Worm (Caenorhabditis elegans) whole organism, early embryonic: ENCODE data around the gene F55C12.4.

Source experiments
- B0310.2 ChIP-seq: sonication (generic microtip); optimal IDR thresholded peaks from 2 replicates; lab custom pipeline; 2016; ENCODE audit warnings: mild to moderate bottlenecking, missing genetic modification characterization, missing compliant biosample characterization
- ama-1 ChIP-seq: fragments of 150-350 bp; optimal IDR thresholded peaks from 2 replicates; lab custom pipeline; 2014
- ceh-36 ChIP-seq: sonication (generic microtip); optimal IDR thresholded peaks from 2 replicates; lab custom pipeline; 2016; ENCODE audit warnings: missing genetic modification characterization, inconsistent platforms, missing compliant biosample characterization
- ets-7 ChIP-seq: sonication (generic microtip); optimal IDR thresholded peaks from 2 replicates; lab custom pipeline; 2016; ENCODE audit warnings: missing genotype, missing genetic modification characterization, missing compliant biosample characterization
- flt-1 ChIP-seq: fragments of 200-800 bp; sonication (Bioruptor generic); IDR thresholded peaks from 2 replicates; pipeline ENCODE4 v1.3.6; 2022; ENCODE audit warnings: missing genetic modification characterization, missing compliant biosample characterization
- hmbx-1 ChIP-seq: sonication (generic microtip); optimal IDR thresholded peaks from 2 replicates; lab custom pipeline; 2016; ENCODE audit warnings: mild to moderate bottlenecking, missing genetic modification characterization, missing compliant biosample characterization
- hnd-1 ChIP-seq: sonication (generic microtip); optimal IDR thresholded peaks from 2 replicates; lab custom pipeline; 2016; ENCODE audit warnings: missing genetic modification characterization, missing compliant biosample characterization
- pes-1 ChIP-seq: fragments of 200-800 bp; sonication (Bioruptor generic); IDR thresholded peaks from 2 replicates; pipeline ENCODE4 v1.3.6; 2022; ENCODE audit warnings: missing genetic modification reagents, missing genetic modification characterization, missing compliant biosample characterization
- scrt-1 ChIP-seq: fragments of 200-800 bp; sonication (Bioruptor generic); IDR thresholded peaks from 2 replicates; pipeline ENCODE4 v1.3.6; 2022; ENCODE audit warnings: missing genetic modification characterization, missing compliant biosample characterization
- tbx-11 ChIP-seq: fragments of 200-800 bp; sonication (Bioruptor generic); IDR thresholded peaks from 2 replicates; pipeline ENCODE4 v1.3.6; 2022; ENCODE audit warnings: missing genetic modification characterization, missing compliant biosample characterization
- tbx-37 ChIP-seq: fragments of 200-800 bp; sonication (Bioruptor generic); conservative IDR thresholded peaks from 2 replicates; pipeline ENCODE4 v1.3.6; 2022; ENCODE audit warnings: missing genetic modification reagents, missing genetic modification characterization, missing compliant biosample characterization
- tra-4 ChIP-seq: sonication (generic microtip); optimal IDR thresholded peaks from 2 replicates; lab custom pipeline; 2017; ENCODE audit warnings: missing genetic modification characterization, missing compliant biosample characterization

- TF ChIP-seq tbx-11 (GFP tag; lab: Robert Waterston, UW) (no peak), flt-1 (GFP tag; lab: Robert Waterston, UW) (no peak), ama-1 (lab: Kevin White, UChicago) (no peak), ets-7 (tag; lab: Kevin White, UChicago) (no peak), tbx-37 (GFP tag; lab: Robert Waterston, UW) (no peak), hmbx-1 (tag; lab: Kevin White, UChicago) (no peak), B0310.2 (no peak), scrt-1 (GFP tag; lab: Robert Waterston, UW) (no peak), pes-1 (no peak), tra-4 (tag; lab: Kevin White, UChicago) (no peak), ceh-36 (tag; lab: Kevin White, UChicago) (no peak), hnd-1 (no peak)
These were observed 43.3 kb upstream of the F55C12.4 start for ce11 chrII:5901407-5902026.
